Worm (Caenorhabditis elegans): ENCODE results near the gene set-1.

set-1 gene

ce11 chrIII:6402346-6402745 is 49.8 kb downstream of the set-1 start:
- TF ChIP-seq ceh-48 (tag; optimal IDR thresholded peaks at IDR 0.05) (no peak), pax-1 (tag; optimal IDR thresholded peaks at IDR 0.05) (no peak), dmd-4 (tag; optimal IDR thresholded peaks at IDR 0.05; ENCODE audit: borderline replicate concordance) (no peak), C38D4.7 (GFP tag; optimal IDR thresholded peaks at IDR 0.05) (no peak), rnt-1 (tag; optimal IDR thresholded peaks at IDR 0.05) (peak; percentile 57), lin-11 (tag; optimal IDR thresholded peaks at IDR 0.05) (no peak), pat-9 (tag; optimal IDR thresholded peaks at IDR 0.05) (no peak), tbx-7 (tag; optimal IDR thresholded peaks at IDR 0.05) (no peak), fkh-10 (GFP tag; optimal IDR thresholded peaks at IDR 0.05) (no peak), ref-2 (tag; optimal IDR thresholded peaks at IDR 0.05) (no peak), sdc-2 (tag; optimal IDR thresholded peaks at IDR 0.05) (no peak), unc-55 (GFP tag; optimal IDR thresholded peaks at IDR 0.05) (peak; percentile 89), fax-1 (tag; optimal IDR thresholded peaks at IDR 0.05) (no peak), unc-86 (tag; optimal IDR thresholded peaks at IDR 0.05) (no peak), lim-6 (tag; optimal IDR thresholded peaks at IDR 0.05) (no peak), gmeb-2 (tag; optimal IDR thresholded peaks at IDR 0.05) (no peak), sox-4 (tag; optimal IDR thresholded peaks at IDR 0.05) (no peak), ceh-31 (tag; optimal IDR thresholded peaks at IDR 0.05) (no peak), ttx-3 (tag; optimal IDR thresholded peaks at IDR 0.05) (no peak), nfya-1 (tag; optimal IDR thresholded peaks at IDR 0.05) (peak; percentile 15), ceh-18 (tag; optimal IDR thresholded peaks at IDR 0.05) (peak; percentile 76), tbx-2 (tag; optimal IDR thresholded peaks at IDR 0.05) (peak; percentile 23), madf-2 (tag; optimal IDR thresholded peaks at IDR 0.05) (no peak)
